Worm (Caenorhabditis elegans): ENCODE data around the gene cest-5.1.

The cest-5.1 gene

DNA sequence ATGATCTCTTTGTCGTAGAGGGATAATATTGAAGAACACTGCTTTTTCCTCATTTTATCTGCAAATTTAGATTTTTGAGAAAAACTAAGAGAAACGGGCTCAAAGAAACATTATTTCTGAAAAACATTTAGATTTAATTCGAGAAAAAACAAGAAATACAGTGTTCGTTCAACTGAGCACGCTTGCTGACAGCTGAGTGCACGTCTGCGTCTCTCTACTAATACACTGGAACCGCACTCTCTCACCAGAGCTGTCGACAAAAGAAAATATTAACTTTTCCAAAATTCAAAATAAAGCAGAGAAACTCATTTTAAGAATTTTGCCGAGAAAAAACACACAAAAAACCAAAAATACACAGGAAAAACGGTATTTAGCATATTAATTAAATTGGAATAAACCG, 18.3 kb downstream of the cest-5.1 start, which contains the start of gene drh-1 (continued):
- TF ChIP-seq lin-1 (GFP tag; IDR thresholded peaks at IDR 0.05) (no peak), daf-12 (tag; optimal IDR thresholded peaks at IDR 0.05) (no peak), daf-16 (GFP tag; optimal IDR thresholded peaks at IDR 0.05) (no peak), daf-16 (tag; optimal IDR thresholded peaks at IDR 0.05) (peak; percentile 22), zfp-3 (GFP tag; conservative IDR thresholded peaks at IDR 0.05) (no peak), lin-29 (GFP tag; IDR thresholded peaks at IDR 0.05) (no peak), hlh-30 (tag; optimal IDR thresholded peaks at IDR 0.05; ENCODE audit: insufficient read depth) (no peak), zag-1 (tag; optimal IDR thresholded peaks at IDR 0.05) (no peak), egl-43 (GFP tag; IDR thresholded peaks at IDR 0.05) (no peak), nhr-237 (tag; optimal IDR thresholded peaks at IDR 0.05) (no peak)

DNA sequence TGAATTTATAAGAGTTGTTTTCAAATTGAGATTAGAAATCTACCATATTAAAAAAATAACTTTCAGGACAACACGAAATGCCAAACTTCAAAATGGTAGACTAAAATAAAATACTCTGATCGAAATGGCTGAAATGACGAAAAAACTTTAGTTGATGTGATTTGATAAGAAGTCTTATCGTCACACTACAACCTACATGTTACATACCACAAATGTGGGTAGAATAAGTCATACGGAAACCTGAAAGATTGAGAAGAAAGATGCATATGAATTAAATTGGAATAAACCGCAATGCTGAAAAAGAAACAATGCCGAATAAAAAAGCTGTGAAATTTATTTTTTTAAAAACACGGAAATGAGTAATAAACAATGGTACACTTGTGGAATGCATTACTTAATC, 24.5 kb downstream of the cest-5.1 start:
- TF ChIP-seq lin-13 (GFP tag; optimal IDR thresholded peaks at IDR 0.05) (no peak), Y105C5A.15 (GFP tag; IDR thresholded peaks at IDR 0.05) (no peak), nhr-28 (tag; optimal IDR thresholded peaks at IDR 0.05) (peak; percentile 99), unc-62 (GFP tag; optimal IDR thresholded peaks at IDR 0.05 in 1 of 2) (peak in 1 of 2 experiments; percentile 50), unc-62 (tag; optimal IDR thresholded peaks at IDR 0.05) (no peak), aha-1 (tag) (peak; percentile 77), nhr-237 (tag; optimal IDR thresholded peaks at IDR 0.05) (no peak), pqm-1 (tag; optimal IDR thresholded peaks at IDR 0.05) (peak; percentile 18), daf-16 (GFP tag; optimal IDR thresholded peaks at IDR 0.05) (no peak), daf-16 (tag; optimal IDR thresholded peaks at IDR 0.05) (peak; percentile 3)

- TF ChIP-seq ceh-20 (GFP tag; IDR thresholded peaks at IDR 0.05) (no peak), D1046.2 (GFP tag; IDR thresholded peaks at IDR 0.05) (no peak), madf-5 (GFP tag; IDR thresholded peaks at IDR 0.05) (no peak), egl-27 (tag; optimal IDR thresholded peaks at IDR 0.05) (no peak), daf-19 (GFP tag; conservative IDR thresholded peaks at IDR 0.05) (no peak), mdl-1 (tag; optimal IDR thresholded peaks at IDR 0.05) (no peak), nhr-6 (tag; optimal IDR thresholded peaks at IDR 0.05) (no peak), daf-16 (GFP tag; optimal IDR thresholded peaks at IDR 0.05) (no peak), daf-16 (tag; optimal IDR thresholded peaks at IDR 0.05) (peak; percentile 39), R02D3.7 (tag; optimal IDR thresholded peaks at IDR 0.05) (no peak), sdz-12 (GFP tag; optimal IDR thresholded peaks at IDR 0.05) (no peak), nhr-48 (tag; optimal IDR thresholded peaks at IDR 0.05) (no peak), nhr-77 (tag; optimal IDR thresholded peaks at IDR 0.05) (no peak), zip-11 (GFP tag; IDR thresholded peaks at IDR 0.05) (no peak), nhr-28 (tag; optimal IDR thresholded peaks at IDR 0.05) (peak; percentile 99), Y75B8A.6 (GFP tag; IDR thresholded peaks at IDR 0.05) (no peak), pqm-1 (tag; optimal IDR thresholded peaks at IDR 0.05) (no peak), hlh-11 (tag; optimal IDR thresholded peaks at IDR 0.05) (peak; percentile 6), mdt-29 (GFP tag; IDR thresholded peaks at IDR 0.05) (no peak), mes-2 (tag; optimal IDR thresholded peaks at IDR 0.05; ENCODE audit: poor library complexity, severe bottlenecking) (peak; percentile 60), F49E8.2 (tag; optimal IDR thresholded peaks at IDR 0.05; ENCODE audit: borderline replicate concordance) (no peak)
Measured at ce11 chrIV:6606587-6606986, 25.0 kb downstream of the cest-5.1 start.

- TF ChIP-seq ztf-7 (tag; optimal IDR thresholded peaks at IDR 0.05) (no peak), nhr-6 (tag; optimal IDR thresholded peaks at IDR 0.05) (no peak), unc-62 (GFP tag; optimal IDR thresholded peaks at IDR 0.05 in 1 of 2) (no peak), unc-62 (tag; optimal IDR thresholded peaks at IDR 0.05) (no peak), nhr-28 (tag; optimal IDR thresholded peaks at IDR 0.05) (peak; percentile 86), egl-27 (tag; optimal IDR thresholded peaks at IDR 0.05) (no peak)
Measured at ce11 chrIV:6605863-6606262, 25.7 kb downstream of the cest-5.1 start, which contains the start of gene nstp-2. TSS of gene nstp-2 (minus strand) at chrIV:6606188.

DNA sequence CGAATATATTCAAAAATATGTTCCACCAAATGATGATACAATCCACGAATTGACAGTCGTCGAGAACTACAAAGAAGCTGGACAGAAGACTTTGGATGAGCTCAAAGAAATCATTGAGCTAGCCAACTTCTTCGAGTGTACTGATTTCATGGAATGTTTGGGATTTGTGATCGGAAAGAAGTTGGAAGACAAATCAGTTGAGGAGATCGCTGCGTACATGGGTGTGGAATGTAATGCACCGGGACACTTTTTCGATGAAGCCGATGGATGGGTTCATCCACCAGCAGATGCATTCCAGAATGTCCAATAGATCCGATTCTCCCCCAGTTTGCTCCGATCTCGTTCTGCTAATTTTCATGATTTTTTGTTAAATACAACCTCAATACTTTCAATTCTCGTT, 28.0 kb downstream of the cest-5.1 start:
- no peak for TF ChIP-seq T26A8.4 (GFP tag; IDR thresholded peaks at IDR 0.05)
- no peak for TF ChIP-seq R02D3.7 (tag; optimal IDR thresholded peaks at IDR 0.05)
- peak; percentile 21 for TF ChIP-seq dve-1 (tag; optimal IDR thresholded peaks at IDR 0.05; ENCODE audit: insufficient read depth)
- TF ChIP-seq unc-62 (GFP tag; optimal IDR thresholded peaks at IDR 0.05 in 1 of 2) = peak in 1 of 2 experiments; percentile 55
- TF ChIP-seq unc-62 (tag; optimal IDR thresholded peaks at IDR 0.05) = no peak
- TF ChIP-seq nhr-237 (tag; optimal IDR thresholded peaks at IDR 0.05) = no peak

Measured in whole organism, L4 larva.